Worm (Caenorhabditis elegans) whole organism, L4 larva: ENCODE results near the gene fubl-2.

ENCODE experiments used
- ceh-28 ChIP-seq: fragments of 150-350 bp; optimal IDR thresholded peaks from 2 replicates; lab custom pipeline; 2014; ENCODE audit warnings: missing biosample characterization, missing genetic modification reagents, missing genetic modification characterization
- mdl-1 ChIP-seq, 2 experiments: fragments of 150-350 bp in 1 of 2; sonication (generic microtip) in 1 of 2; optimal IDR thresholded peaks; 2 replicates each; lab custom pipeline; 2014 to 2017; ENCODE audit warnings: missing biosample characterization in 2 of 2, missing genetic modification characterization in 2 of 2
- nhr-11 ChIP-seq: fragments of 150-350 bp; optimal IDR thresholded peaks from 2 replicates; lab custom pipeline; 2014; ENCODE audit warnings: missing biosample characterization, missing genetic modification characterization
- nhr-25 ChIP-seq: sonication (generic microtip); optimal IDR thresholded peaks from 2 replicates; lab custom pipeline; 2017; ENCODE audit warnings: missing genetic modification characterization, mild to moderate bottlenecking, missing compliant biosample characterization, antibody characterized with exemption, moderate library complexity, borderline replicate concordance; ENCODE audit not compliant: insufficient read depth
- snpc-4 ChIP-seq: fragments of 150-350 bp; optimal IDR thresholded peaks from 2 replicates; lab custom pipeline; 2014; ENCODE audit warnings: missing biosample characterization, missing genetic modification characterization

ce11 chrIII:7084908-7085307 is 2.6 kb downstream of the fubl-2 start, which contains the start of gene tofu-7:
- TF ChIP-seq nhr-25 (tag; lab: Kevin White, UChicago) (no peak), nhr-11 (tag; lab: Kevin White, UChicago) (no peak), mdl-1 (tag; optimal IDR thresholded peaks at IDR 0.05; lab: Kevin White, UChicago) (no peak), snpc-4 (no peak), ceh-28 (no peak)
